Worm (Caenorhabditis elegans) whole organism, L1 larva: ENCODE measurements around the gene spp-11.

Experiments used
- Y116A8C.19 ChIP-seq: sonication (generic microtip); optimal IDR thresholded peaks from 2 replicates; lab custom pipeline; 2016; ENCODE audit warnings: missing compliant biosample characterization, missing genetic modification characterization, borderline replicate concordance
- aha-1 ChIP-seq: fragments of 150-350 bp; optimal IDR thresholded peaks from 2 replicates; lab custom pipeline; 2014; ENCODE audit warnings: missing biosample characterization, missing genetic modification characterization
- aly-2 ChIP-seq: fragments of 150-350 bp; optimal IDR thresholded peaks from 2 replicates; lab custom pipeline; 2014; ENCODE audit warnings: missing biosample characterization, missing genetic modification characterization
- ama-1 ChIP-seq: fragments of 150-350 bp; optimal IDR thresholded peaks from 2 replicates; lab custom pipeline; 2014
- blmp-1 ChIP-seq: fragments of 150-350 bp; optimal IDR thresholded peaks from 2 replicates; lab custom pipeline; 2014; ENCODE audit warnings: missing biosample characterization, missing genetic modification characterization
- ceh-82 ChIP-seq, 3 experiments: fragments of 150-350 bp in 1 of 3; sonication (generic microtip) in 2 of 3; optimal IDR thresholded peaks; 2 replicates each; lab custom pipeline; 2014 to 2017; ENCODE audit warnings: missing biosample characterization in 3 of 3, missing genetic modification characterization in 3 of 3
- ceh-88 ChIP-seq: fragments of 200-800 bp; sonication (Bioruptor generic); IDR thresholded peaks from 2 replicates; pipeline ENCODE4 v1.3.6; 2022; ENCODE audit warnings: missing genetic modification characterization, missing compliant biosample characterization
- ces-1 ChIP-seq: fragments of 150-350 bp; optimal IDR thresholded peaks from 2 replicates; lab custom pipeline; 2014; ENCODE audit warnings: missing biosample characterization, missing genetic modification reagents, missing genetic modification characterization
- dpl-1 ChIP-seq, 3 experiments: fragments of 150-350 bp in 2 of 3; sonication (generic microtip) in 1 of 3; optimal IDR thresholded peaks; 2 replicates each; lab custom pipeline; 2014 to 2017; ENCODE audit warnings: missing biosample characterization in 3 of 3, missing genetic modification characterization in 3 of 3, missing genetic modification reagents in 3 of 3
- dsc-1 ChIP-seq: sonication (generic microtip); optimal IDR thresholded peaks from 2 replicates; lab custom pipeline; 2016; ENCODE audit warnings: mild to moderate bottlenecking, missing genetic modification characterization, missing compliant biosample characterization
- egl-13 ChIP-seq: sonication (generic microtip); optimal IDR thresholded peaks from 2 replicates; lab custom pipeline; 2016; ENCODE audit warnings: missing genotype, missing genetic modification reagents, missing genetic modification characterization, missing compliant biosample characterization
- fkh-10 ChIP-seq: sonication (generic microtip); optimal IDR thresholded peaks from 2 replicates; lab custom pipeline; 2017; ENCODE audit warnings: missing biosample characterization, missing genetic modification reagents, missing genetic modification characterization
- fkh-8 ChIP-seq: sonication (generic microtip); optimal IDR thresholded peaks from 2 replicates; lab custom pipeline; 2016; ENCODE audit warnings: mild to moderate bottlenecking, missing genetic modification characterization, missing compliant biosample characterization
- grh-1 ChIP-seq: fragments of 200-800 bp; sonication (Bioruptor generic); IDR thresholded peaks from 2 replicates; pipeline ENCODE4 v1.3.6; 2022; ENCODE audit warnings: missing genetic modification reagents, missing genetic modification characterization, missing compliant biosample characterization
- hlh-17 ChIP-seq: fragments of 200-800 bp; sonication (Bioruptor generic); optimal IDR thresholded peaks from 2 replicates; lab custom pipeline; 2018; ENCODE audit warnings: missing genetic modification characterization, mild to moderate bottlenecking, missing compliant biosample characterization, moderate library complexity, borderline replicate concordance
- hlh-4 ChIP-seq: sonication (generic microtip); optimal IDR thresholded peaks from 2 replicates; lab custom pipeline; 2016; ENCODE audit warnings: mild to moderate bottlenecking, missing genetic modification characterization, missing compliant biosample characterization
- mep-1 ChIP-seq: fragments of 150-350 bp; optimal IDR thresholded peaks from 2 replicates; lab custom pipeline; 2014; ENCODE audit warnings: missing biosample characterization, missing genetic modification characterization
- nhr-19 ChIP-seq: fragments of 200-800 bp; sonication (Bioruptor generic); conservative IDR thresholded peaks from 2 replicates; pipeline ENCODE4 v1.3.6; 2022; ENCODE audit warnings: missing genetic modification characterization, missing compliant biosample characterization
- nhr-20 ChIP-seq: sonication (generic microtip); optimal IDR thresholded peaks from 2 replicates; lab custom pipeline; 2016; ENCODE audit warnings: mild to moderate bottlenecking, missing genetic modification characterization, missing compliant biosample characterization
- nhr-237 ChIP-seq: fragments of 150-350 bp; optimal IDR thresholded peaks from 2 replicates; lab custom pipeline; 2014; ENCODE audit warnings: missing biosample characterization, missing genetic modification characterization
- nhr-28 ChIP-seq: fragments of 150-350 bp; optimal IDR thresholded peaks from 2 replicates; lab custom pipeline; 2014; ENCODE audit warnings: missing biosample characterization, missing genetic modification characterization
- nhr-71 ChIP-seq: sonication (generic microtip); optimal IDR thresholded peaks from 2 replicates; lab custom pipeline; 2016; ENCODE audit warnings: mild to moderate bottlenecking, missing genetic modification characterization, moderate library complexity, missing compliant biosample characterization
- nhr-77 ChIP-seq: fragments of 150-350 bp; optimal IDR thresholded peaks from 2 replicates; lab custom pipeline; 2014; ENCODE audit warnings: missing biosample characterization, missing genetic modification characterization
- nhr-84 ChIP-seq: sonication (generic microtip); optimal IDR thresholded peaks from 2 replicates; lab custom pipeline; 2017; ENCODE audit warnings: missing biosample characterization, missing genetic modification characterization
- nhr-85 ChIP-seq: sonication (generic microtip); peaks from one replicate; lab custom pipeline; 2016; ENCODE audit warnings: missing genetic modification characterization, inconsistent platforms, missing compliant biosample characterization
- nhr-90 ChIP-seq: sonication (generic microtip); optimal IDR thresholded peaks from 2 replicates; lab custom pipeline; 2016; ENCODE audit warnings: mild to moderate bottlenecking, missing genetic modification characterization, missing compliant biosample characterization; ENCODE audit not compliant: poor library complexity
- pag-3 ChIP-seq: sonication (generic microtip); optimal IDR thresholded peaks from 2 replicates; lab custom pipeline; 2017; ENCODE audit warnings: missing genetic modification characterization, mild to moderate bottlenecking, missing compliant biosample characterization, antibody characterized with exemption, borderline replicate concordance; ENCODE audit not compliant: insufficient read depth
- pax-3 ChIP-seq: fragments of 200-800 bp; sonication (Bioruptor generic); optimal IDR thresholded peaks from 2 replicates; lab custom pipeline; 2018; ENCODE audit warnings: mild to moderate bottlenecking, missing genetic modification characterization, moderate library complexity, missing compliant biosample characterization
- pqm-1 ChIP-seq: sonication (generic microtip); optimal IDR thresholded peaks from 3 replicates; lab custom pipeline; 2017; ENCODE audit warnings: missing biosample characterization, missing genetic modification characterization
- rnt-1 ChIP-seq: sonication (generic microtip); optimal IDR thresholded peaks from 2 replicates; lab custom pipeline; 2016; ENCODE audit warnings: mild to moderate bottlenecking, missing genetic modification characterization, moderate library complexity, missing compliant biosample characterization
- snpc-4 ChIP-seq: fragments of 150-350 bp; optimal IDR thresholded peaks from 2 replicates; lab custom pipeline; 2014; ENCODE audit warnings: missing biosample characterization, missing genetic modification characterization
- snu-23 ChIP-seq: sonication (generic microtip); optimal IDR thresholded peaks from 2 replicates; lab custom pipeline; 2016; ENCODE audit warnings: missing genetic modification characterization, missing compliant biosample characterization
- sup-37 ChIP-seq: fragments of 200-800 bp; sonication (Bioruptor generic); optimal IDR thresholded peaks from 2 replicates; lab custom pipeline; 2018; ENCODE audit warnings: mild to moderate bottlenecking, missing genetic modification characterization, missing compliant biosample characterization
- tbx-2 ChIP-seq: sonication (generic microtip); optimal IDR thresholded peaks from 2 replicates; lab custom pipeline; 2016; ENCODE audit warnings: missing genetic modification characterization, missing compliant biosample characterization
- unc-130 ChIP-seq: fragments of 150-350 bp; optimal IDR thresholded peaks from 2 replicates; lab custom pipeline; 2017; ENCODE audit warnings: missing biosample characterization, missing genetic modification characterization, inconsistent platforms
- unc-30 ChIP-seq: sonication (generic microtip); optimal IDR thresholded peaks from 2 replicates; lab custom pipeline; 2017; ENCODE audit warnings: missing biosample characterization, missing genetic modification characterization
- unc-62 ChIP-seq: fragments of 150-350 bp; optimal IDR thresholded peaks from 2 replicates; lab custom pipeline; 2014; ENCODE audit warnings: missing biosample characterization, missing genetic modification reagents, missing genetic modification characterization
- unc-86 ChIP-seq: sonication (generic microtip); optimal IDR thresholded peaks from 2 replicates; lab custom pipeline; 2016; ENCODE audit warnings: missing genetic modification characterization, missing compliant biosample characterization
- ztf-11 ChIP-seq, 2 experiments: sonication (generic microtip); optimal IDR thresholded peaks; 2 replicates each; lab custom pipeline; 2016 to 2017; ENCODE audit warnings: missing genetic modification characterization in 2 of 2, missing biosample characterization in 1 of 2, missing compliant biosample characterization in 1 of 2

The spp-11 gene

DNA sequence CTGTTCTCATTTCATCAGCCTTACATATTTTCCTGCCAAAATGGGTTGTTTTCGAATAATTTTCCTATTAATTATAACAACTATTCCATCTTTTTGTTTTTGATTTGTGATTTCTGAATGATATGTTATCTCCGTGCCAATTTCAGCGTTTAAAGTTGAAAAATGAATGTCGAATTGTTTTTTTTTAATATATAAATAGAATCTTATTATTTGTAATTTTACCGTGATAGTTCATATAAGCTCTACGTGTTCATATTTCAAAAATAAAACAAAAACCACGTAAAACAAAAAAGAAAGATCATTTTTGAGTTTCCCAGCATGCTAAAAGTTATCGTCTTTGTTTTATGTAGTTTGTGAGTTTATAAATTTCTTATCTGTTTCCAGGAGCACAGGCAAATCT is 36.5 kb upstream of the spp-11 start, which contains the start of gene K06A1.2:
Gene K06A1.2 (plus strand): TSS at position 301 of the 400 bp plus-strand sequence.
- no peak for TF ChIP-seq unc-86 (tag; lab: Kevin White, UChicago)
- TF ChIP-seq hlh-4: no peak
- TF ChIP-seq mep-1 (tag; lab: Kevin White, UChicago): no peak
- TF ChIP-seq pax-3: no peak
- no peak for TF ChIP-seq nhr-20 (tag; lab: Kevin White, UChicago)
- TF ChIP-seq ztf-11 (tag; optimal IDR thresholded peaks at IDR 0.05; lab: Kevin White, UChicago): no peak
- TF ChIP-seq nhr-71: no peak
- TF ChIP-seq nhr-19 (GFP tag; lab: Robert Waterston, UW): no peak
- TF ChIP-seq unc-30 (tag; lab: Kevin White, UChicago): no peak
- TF ChIP-seq dsc-1 (tag; lab: Kevin White, UChicago): no peak
- no peak for TF ChIP-seq nhr-84 (tag; lab: Kevin White, UChicago)
- TF ChIP-seq rnt-1 (tag; lab: Kevin White, UChicago): no peak
- no peak for TF ChIP-seq ceh-88
- TF ChIP-seq aha-1 (tag; lab: Kevin White, UChicago): no peak
- no peak for TF ChIP-seq unc-62 (GFP tag; lab: Kevin White, UChicago)
- TF ChIP-seq ces-1 (GFP tag; lab: Kevin White, UChicago): no peak
- TF ChIP-seq nhr-77 (tag; lab: Kevin White, UChicago): no peak
- no peak for TF ChIP-seq tbx-2 (tag; lab: Kevin White, UChicago)
- TF ChIP-seq ceh-82 (tag; optimal IDR thresholded peaks at IDR 0.05; lab: Kevin White, UChicago): no peak
- TF ChIP-seq, all 84 proteins: peak for 0

- TF ChIP-seq aha-1 (tag; lab: Kevin White, UChicago) (no peak), hlh-4 (no peak), ama-1 (lab: Kevin White, UChicago) (no peak), dpl-1 (GFP tag; optimal IDR thresholded peaks at IDR 0.05; lab: Kevin White, UChicago) (no peak), snpc-4 (no peak), egl-13 (tag; lab: Kevin White, UChicago) (no peak), ztf-11 (tag; optimal IDR thresholded peaks at IDR 0.05; lab: Kevin White, UChicago) (no peak), nhr-90 (tag; lab: Kevin White, UChicago) (no peak)
Observed at ce11 chrII:6441128-6441527, 33.9 kb upstream of the spp-11 start, which contains the start of gene cutl-16. cutl-16 (plus strand) TSS chrII:6441428.

DNA sequence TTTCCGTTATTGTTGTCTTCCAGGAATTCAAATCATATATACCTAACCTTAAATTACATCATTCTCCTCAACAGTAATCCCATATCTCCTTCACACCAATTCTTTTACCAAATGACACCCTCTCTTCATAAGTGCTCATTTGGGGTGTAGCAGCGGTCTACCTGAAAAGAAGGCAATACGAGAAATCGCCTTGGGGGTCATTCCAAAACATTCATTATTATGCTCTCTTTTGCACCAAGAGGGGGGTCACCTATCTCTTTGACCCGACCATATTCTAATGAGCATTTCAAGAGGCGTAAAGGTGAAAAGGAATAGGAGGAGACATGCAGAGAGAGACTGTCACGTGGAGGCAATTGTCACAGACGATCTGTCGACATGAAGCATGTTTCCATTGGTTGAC is 29.7 kb upstream of the spp-11 start:
- TF ChIP-seq ztf-11 (tag; optimal IDR thresholded peaks at IDR 0.05; lab: Kevin White, UChicago): peak in 1 of 2 experiments; percentile 0
- no peak for TF ChIP-seq hlh-17 (GFP tag; lab: Kevin White, UChicago)
- TF ChIP-seq fkh-10 (GFP tag; lab: Kevin White, UChicago): no peak
- no peak for TF ChIP-seq grh-1 (GFP tag; lab: Robert Waterston, UW)

ce11 chrII:6425993-6426392 is 18.8 kb upstream of the spp-11 start, which contains the start of gene col-75:
col-75 (plus strand) TSS chrII:6426293.
- TF ChIP-seq aha-1 (tag; lab: Kevin White, UChicago) (no peak), pag-3 (tag; lab: Kevin White, UChicago) (no peak), nhr-85 (tag; lab: Kevin White, UChicago) (no peak), rnt-1 (tag; lab: Kevin White, UChicago) (no peak), unc-130 (tag; lab: Kevin White, UChicago) (no peak), aly-2 (tag; lab: Kevin White, UChicago) (no peak), ztf-11 (tag; optimal IDR thresholded peaks at IDR 0.05; lab: Kevin White, UChicago) (no peak), nhr-28 (tag; lab: Kevin White, UChicago) (no peak), pqm-1 (tag; lab: Kevin White, UChicago) (no peak), snu-23 (GFP tag; lab: Kevin White, UChicago) (no peak), blmp-1 (no peak), ces-1 (GFP tag; lab: Kevin White, UChicago) (no peak), Y116A8C.19 (tag; lab: Kevin White, UChicago) (no peak), nhr-237 (no peak), fkh-8 (tag; lab: Kevin White, UChicago) (no peak), sup-37 (GFP tag; lab: Kevin White, UChicago) (no peak), grh-1 (GFP tag; lab: Robert Waterston, UW) (no peak)
- TF ChIP-seq, all 84 proteins: peak for 0
